Worm (Caenorhabditis elegans) whole organism, L3 larva: ENCODE measurements around the gene srh-128.

ENCODE experiments used
- aly-2 ChIP-seq: fragments of 150-350 bp; optimal IDR thresholded peaks from 2 replicates; lab custom pipeline; 2014; ENCODE audit warnings: missing biosample characterization, missing genetic modification characterization
- egl-5 ChIP-seq: fragments of 150-350 bp; optimal IDR thresholded peaks from 2 replicates; lab custom pipeline; 2017; ENCODE audit warnings: missing biosample characterization, missing genetic modification reagents, missing genetic modification characterization, inconsistent platforms
- elt-2 ChIP-seq: sonication (generic microtip); optimal IDR thresholded peaks from 2 replicates; lab custom pipeline; 2016; ENCODE audit warnings: missing genetic modification reagents, mild to moderate bottlenecking, missing genetic modification characterization, missing compliant biosample characterization
- elt-3 ChIP-seq, 3 experiments: fragments of 150-350 bp in 1 of 3; sonication (generic microtip) in 2 of 3; optimal IDR thresholded peaks; 2 replicates in 2 of 3; 4 replicates in 1 of 3; lab custom pipeline; 2014 to 2017; ENCODE audit warnings: missing biosample characterization in 3 of 3, missing genetic modification characterization in 3 of 3
- nfya-1 ChIP-seq: sonication (generic microtip); optimal IDR thresholded peaks from 2 replicates; lab custom pipeline; 2017; ENCODE audit warnings: missing genetic modification characterization, mild to moderate bottlenecking, missing compliant biosample characterization, antibody characterized with exemption, moderate library complexity; ENCODE audit not compliant: insufficient read depth
- nhr-237 ChIP-seq: fragments of 150-350 bp; optimal IDR thresholded peaks from 2 replicates; lab custom pipeline; 2014; ENCODE audit warnings: missing biosample characterization, missing genetic modification characterization
- nhr-77 ChIP-seq: fragments of 150-350 bp; optimal IDR thresholded peaks from 2 replicates; lab custom pipeline; 2014; ENCODE audit warnings: missing biosample characterization, missing genetic modification characterization
- ztf-11 ChIP-seq: fragments of 150-350 bp; optimal IDR thresholded peaks from 2 replicates; lab custom pipeline; 2014; ENCODE audit warnings: missing biosample characterization, missing genetic modification characterization

DNA sequence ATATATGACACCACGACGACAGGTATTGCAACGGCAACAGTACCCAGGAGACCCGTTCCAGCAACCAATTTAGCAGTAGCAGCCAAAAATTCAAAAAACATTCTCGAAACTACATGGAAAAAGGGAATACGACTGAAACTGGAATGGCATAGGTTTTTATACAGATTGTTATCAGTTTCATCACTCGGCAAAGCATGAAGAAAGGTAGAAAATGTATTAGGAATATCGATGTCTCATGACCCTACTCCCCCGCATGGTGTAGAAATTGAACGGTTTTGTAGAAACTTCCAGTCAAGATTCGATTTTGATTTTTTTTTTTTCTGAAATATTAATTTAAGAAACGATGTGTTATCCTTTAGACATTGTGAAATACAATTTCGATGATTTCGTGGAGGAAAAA lies 5.8 kb upstream of the srh-128 start, which contains the start of gene T05A8.2:
- no peak for TF ChIP-seq nhr-237 (tag; lab: Kevin White, UChicago)
- TF ChIP-seq nfya-1 (tag; lab: Kevin White, UChicago) = no peak
- TF ChIP-seq egl-5 (tag; lab: Kevin White, UChicago) = no peak
- no peak for TF ChIP-seq elt-3 (tag; optimal IDR thresholded peaks at IDR 0.05; lab: Kevin White, UChicago)
- no peak for TF ChIP-seq nhr-77
- TF ChIP-seq aly-2 = no peak
- TF ChIP-seq ztf-11 (tag; lab: Kevin White, UChicago) = no peak
- no peak for TF ChIP-seq elt-2 (tag; lab: Kevin White, UChicago)
